Fruit fly (Drosophila melanogaster): ENCODE results near the gene Herc4.

Herc4 gene

DNA sequence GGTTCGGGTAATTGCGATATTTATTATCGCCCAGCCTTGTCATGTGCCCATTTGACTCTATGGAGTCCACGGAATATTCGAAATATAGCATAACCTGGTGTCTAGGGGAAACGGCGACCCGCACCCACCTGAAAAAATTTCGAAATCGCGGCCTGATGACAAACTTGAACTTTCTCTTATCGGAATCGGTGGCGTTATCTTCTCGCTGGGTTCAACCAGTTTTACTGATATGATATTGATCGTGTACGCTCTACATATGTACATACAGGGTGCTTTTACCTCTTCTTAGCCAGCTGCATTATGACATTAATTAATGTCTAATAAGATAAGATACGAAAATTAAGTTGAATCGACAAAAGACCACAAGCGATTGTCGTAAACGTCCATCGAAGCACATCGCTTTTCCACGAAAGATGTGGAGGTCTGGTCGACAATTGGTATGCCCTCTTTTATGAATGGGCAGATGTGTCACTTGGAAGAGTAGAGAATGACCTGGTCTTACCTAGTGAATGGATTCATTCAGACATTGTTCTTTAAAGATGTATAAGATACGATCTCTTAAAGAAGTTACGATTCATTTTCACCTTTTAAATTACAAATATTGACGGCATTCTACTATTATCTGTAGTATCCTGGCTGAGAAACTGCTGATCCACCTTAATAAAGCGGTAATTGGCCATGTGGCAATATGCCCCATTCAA is 6.9 kb downstream of the Herc4 start (continued):
- TF ChIP-seq dac (GFP tag; optimal IDR thresholded peaks at IDR 0.05) = no peak
- TF ChIP-seq CG32006 (GFP tag; optimal IDR thresholded peaks at IDR 0.05) = peak; percentile 60
- no peak for TF ChIP-seq fkh (GFP tag; optimal IDR thresholded peaks at IDR 0.05)
- TF ChIP-seq CG16779 (tag; optimal IDR thresholded peaks at IDR 0.05) = peak; percentile 10
- TF ChIP-seq CG31627 (GFP tag; optimal IDR thresholded peaks at IDR 0.05) = peak; percentile 39
- peak; percentile 26; the same call in 1 of the 3 replicates for TF ChIP-seq eg (GFP tag; IDR thresholded peaks at IDR 0.05)
- peak; percentile 11 for TF ChIP-seq Hr4 (GFP tag; optimal IDR thresholded peaks at IDR 0.05)
- TF ChIP-seq CG3032 (tag; optimal IDR thresholded peaks at IDR 0.05) = peak; percentile 17
- TF ChIP-seq Lpt (GFP tag; optimal IDR thresholded peaks at IDR 0.05) = no peak
- TF ChIP-seq CG6808 (GFP tag; optimal IDR thresholded peaks at IDR 0.05) = peak; percentile 5
- peak; percentile 31 for TF ChIP-seq Sox15 (GFP tag; optimal IDR thresholded peaks at IDR 0.05)
- peak in 1 of 2 experiments; percentile 26 for TF ChIP-seq salr (GFP tag; optimal IDR thresholded peaks at IDR 0.05)
- peak; percentile 34 for TF ChIP-seq cyc (GFP tag; optimal IDR thresholded peaks at IDR 0.05)
- TF ChIP-seq acj6 (GFP tag; optimal IDR thresholded peaks at IDR 0.05) = peak; percentile 51
- peak; percentile 23 for TF ChIP-seq CG15336 (GFP tag; IDR thresholded peaks at IDR 0.05)
- TF ChIP-seq Hr39 (GFP tag; optimal IDR thresholded peaks at IDR 0.05) = peak; percentile 48

dm6 chr3L:1320931-1321556 is 7.5 kb downstream of the Herc4 start:
- peak; percentile 17 for TF ChIP-seq CG8632 (GFP tag; optimal IDR thresholded peaks at IDR 0.05)
- TF ChIP-seq Ets21C (GFP tag; optimal IDR thresholded peaks at IDR 0.05) = no peak
- TF ChIP-seq CG10631 (GFP tag; optimal IDR thresholded peaks at IDR 0.05) = no peak
- no peak for TF ChIP-seq CG7368 (GFP tag; optimal IDR thresholded peaks at IDR 0.05)
- TF ChIP-seq CG6854 (GFP tag; optimal IDR thresholded peaks at IDR 0.05) = peak; percentile 77
- no peak for TF ChIP-seq acj6 (GFP tag; optimal IDR thresholded peaks at IDR 0.05)
- peak; percentile 9 for TF ChIP-seq Eip75B (GFP tag; optimal IDR thresholded peaks at IDR 0.05)
- no peak for TF ChIP-seq Lpt (GFP tag; optimal IDR thresholded peaks at IDR 0.05)
- peak; percentile 85 for TF ChIP-seq vri (GFP tag; optimal IDR thresholded peaks at IDR 0.05)
- peak; percentile 51; the same call in 2 of the 3 replicates for TF ChIP-seq eg (GFP tag; IDR thresholded peaks at IDR 0.05)
- peak; percentile 27 for TF ChIP-seq Sox14 (GFP tag; optimal IDR thresholded peaks at IDR 0.05)
- TF ChIP-seq fd59A (GFP tag; optimal IDR thresholded peaks at IDR 0.05) = no peak
- peak; percentile 63 for TF ChIP-seq Sox102F (GFP tag; optimal IDR thresholded peaks at IDR 0.05)
- TF ChIP-seq CG10669 (GFP tag; optimal IDR thresholded peaks at IDR 0.05) = no peak
- no peak for TF ChIP-seq dac (GFP tag; optimal IDR thresholded peaks at IDR 0.05)
- TF ChIP-seq Smox (GFP tag; optimal IDR thresholded peaks at IDR 0.05) = peak; percentile 32
- TF ChIP-seq CG6163 (GFP tag; IDR thresholded peaks at IDR 0.05) = peak; percentile 71; the same call in 2 of the 3 replicates
- TF ChIP-seq spab (GFP tag; optimal IDR thresholded peaks at IDR 0.05) = no peak
- TF ChIP-seq fkh (GFP tag; optimal IDR thresholded peaks at IDR 0.05) = no peak
- peak; percentile 18 for TF ChIP-seq CG16779 (tag; optimal IDR thresholded peaks at IDR 0.05)
- TF ChIP-seq topi (GFP tag; optimal IDR thresholded peaks at IDR 0.05) = peak; percentile 8
- TF ChIP-seq esn (GFP tag; optimal IDR thresholded peaks at IDR 0.05) = peak; percentile 28
- TF ChIP-seq CG6792 (GFP tag; optimal IDR thresholded peaks at IDR 0.05) = peak; percentile 35
- no peak for TF ChIP-seq CG6276 (GFP tag; optimal IDR thresholded peaks at IDR 0.05)
- peak; percentile 2 for TF ChIP-seq CG34406 (GFP tag; optimal IDR thresholded peaks at IDR 0.05)
- TF ChIP-seq pdm3 (GFP tag; optimal IDR thresholded peaks at IDR 0.05) = no peak
- TF ChIP-seq CG1621 (tag; optimal IDR thresholded peaks at IDR 0.05) = no peak
- no peak for TF ChIP-seq CG31627 (GFP tag; optimal IDR thresholded peaks at IDR 0.05)
- no peak for TF ChIP-seq CG11294 (GFP tag; IDR thresholded peaks at IDR 0.05)
- no peak for TF ChIP-seq net (GFP tag; optimal IDR thresholded peaks at IDR 0.05)
- no peak for TF ChIP-seq achi (GFP tag; optimal IDR thresholded peaks at IDR 0.05)
- TF ChIP-seq Met (GFP tag; optimal IDR thresholded peaks at IDR 0.05) = peak; percentile 21
- TF ChIP-seq CG4318 (GFP tag; optimal IDR thresholded peaks at IDR 0.05) = no peak
- TF ChIP-seq cyc (GFP tag; optimal IDR thresholded peaks at IDR 0.05) = no peak
- TF ChIP-seq Eip78C (GFP tag) = peak; percentile 16
- no peak for TF ChIP-seq Blimp-1 (GFP tag; optimal IDR thresholded peaks at IDR 0.05)
- no peak for TF ChIP-seq OdsH (GFP tag; optimal IDR thresholded peaks at IDR 0.05)
- TF ChIP-seq svp (GFP tag) = peak; percentile 82
- no peak; the same call in 2 of the 3 replicates for TF ChIP-seq CG8119 (GFP tag; IDR thresholded peaks at IDR 0.05)
- TF ChIP-seq lz (GFP tag; optimal IDR thresholded peaks at IDR 0.05) = no peak
